Worm (Caenorhabditis elegans): ENCODE measurements around the gene F32D8.2.

DNA sequence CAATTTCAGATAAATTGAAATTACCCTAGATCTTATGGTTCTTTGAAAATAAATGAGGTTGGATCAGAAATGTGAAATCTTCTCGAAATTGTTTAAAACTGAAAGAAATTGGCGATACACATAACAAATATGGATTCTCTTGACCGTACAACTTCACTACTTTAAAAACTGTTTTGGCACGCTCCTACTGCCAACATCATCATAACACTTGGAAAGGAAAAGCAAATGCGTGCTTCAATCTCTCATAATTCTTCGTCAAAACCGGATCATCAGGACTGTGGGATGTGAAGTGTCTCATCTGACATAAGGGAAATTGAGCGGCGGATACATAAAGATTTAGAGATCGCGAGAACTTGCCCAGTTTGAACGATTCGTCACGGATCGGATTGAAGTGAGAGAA, 14.5 kb downstream of the F32D8.2 start, which contains the start of gene F32D8.7:
- TF ChIP-seq elt-1 (tag; optimal IDR thresholded peaks at IDR 0.05; ENCODE audit: borderline replicate concordance, insufficient read depth) (no peak), blmp-1 (tag; optimal IDR thresholded peaks at IDR 0.05) (no peak), snpc-4 (tag; optimal IDR thresholded peaks at IDR 0.05) (no peak), nhr-28 (tag; optimal IDR thresholded peaks at IDR 0.05) (no peak), unc-62 (GFP tag; optimal IDR thresholded peaks at IDR 0.05) (peak; percentile 15), pha-4 (tag; optimal IDR thresholded peaks at IDR 0.05) (no peak), nhr-76 (tag; optimal IDR thresholded peaks at IDR 0.05) (no peak), lin-13 (tag; optimal IDR thresholded peaks at IDR 0.05) (no peak), drap-1 (GFP tag; optimal IDR thresholded peaks at IDR 0.05) (no peak), lin-32 (GFP tag; optimal IDR thresholded peaks at IDR 0.05) (no peak), unc-39 (tag; optimal IDR thresholded peaks at IDR 0.05) (no peak)

Data from whole organism, mixed stage, embryonic.